Worm (Caenorhabditis elegans): ENCODE results near the gene W07G1.1.

DNA sequence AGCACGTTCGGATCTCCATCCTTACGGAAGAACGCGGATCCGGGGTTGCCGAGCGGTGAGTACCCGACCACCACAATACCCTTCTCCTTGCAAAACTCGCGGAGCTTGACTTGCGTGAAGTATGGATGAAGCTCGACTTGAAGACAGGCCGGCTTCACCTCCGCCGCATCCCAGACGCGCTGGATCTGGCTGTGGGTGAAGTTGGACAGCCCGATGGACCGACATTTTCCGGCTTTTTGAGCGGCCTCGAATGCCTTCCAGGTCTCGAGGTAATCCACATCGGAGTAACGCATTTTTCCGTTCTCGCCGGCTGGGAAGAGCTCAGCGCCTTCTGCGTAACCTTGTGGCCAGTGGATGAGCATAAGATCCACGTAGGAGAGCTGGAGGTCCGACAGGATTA is 32.8 kb upstream of the W07G1.1 start:
- TF ChIP-seq F13H6.1 (tag; optimal IDR thresholded peaks at IDR 0.05) (no peak), R02D3.7 (tag; optimal IDR thresholded peaks at IDR 0.05) (no peak), nhr-12 (tag; optimal IDR thresholded peaks at IDR 0.05) (no peak), egl-27 (tag; optimal IDR thresholded peaks at IDR 0.05) (no peak), nhr-23 (tag; optimal IDR thresholded peaks at IDR 0.05) (no peak), aly-2 (tag; optimal IDR thresholded peaks at IDR 0.05) (no peak), elt-3 (tag; optimal IDR thresholded peaks at IDR 0.05) (no peak), ceh-82 (tag; optimal IDR thresholded peaks at IDR 0.05) (no peak), nhr-11 (tag; optimal IDR thresholded peaks at IDR 0.05) (no peak), Y55F3AM.14 (GFP tag; optimal IDR thresholded peaks at IDR 0.05) (no peak), ztf-11 (tag; optimal IDR thresholded peaks at IDR 0.05) (no peak), nhr-6 (tag; optimal IDR thresholded peaks at IDR 0.05) (no peak), blmp-1 (tag; optimal IDR thresholded peaks at IDR 0.05; ENCODE audit: insufficient read depth) (no peak)

All from whole organism, L2 larva.